Worm (Caenorhabditis elegans): ENCODE results near the gene T16G1.18.

DNA sequence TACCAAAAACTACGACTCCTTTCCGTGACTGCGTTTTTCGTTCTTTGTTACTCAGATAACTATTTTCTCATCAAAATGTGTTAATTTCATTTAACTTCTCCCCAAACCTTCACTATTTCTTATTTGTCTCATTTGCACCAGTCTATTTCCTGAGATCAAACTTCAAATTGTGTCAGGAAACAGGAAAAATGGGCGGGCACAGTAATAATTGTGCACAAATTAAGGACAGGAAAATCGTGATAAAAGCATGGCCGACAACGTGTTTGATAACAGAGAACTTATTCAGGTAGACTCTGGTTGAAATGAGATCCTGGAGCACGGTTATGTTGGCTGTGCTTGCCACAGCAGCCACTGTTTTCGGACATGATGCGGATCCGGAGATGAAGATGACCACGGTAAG lies 31.4 kb upstream of the T16G1.18 start, which contains the start of gene lipl-1:
- TF ChIP-seq pqm-1 (tag; optimal IDR thresholded peaks at IDR 0.05) (no peak), sox-4 (tag; optimal IDR thresholded peaks at IDR 0.05) (no peak), fax-1 (tag; optimal IDR thresholded peaks at IDR 0.05) (no peak), gmeb-2 (tag; optimal IDR thresholded peaks at IDR 0.05) (no peak), nhr-11 (tag; optimal IDR thresholded peaks at IDR 0.05) (no peak), sox-2 (GFP tag; IDR thresholded peaks at IDR 0.05) (no peak), ets-4 (tag; optimal IDR thresholded peaks at IDR 0.05) (no peak), lim-6 (tag; optimal IDR thresholded peaks at IDR 0.05) (no peak), rnt-1 (tag; optimal IDR thresholded peaks at IDR 0.05) (no peak), F13H6.1 (tag; optimal IDR thresholded peaks at IDR 0.05) (no peak), tbx-2 (tag; optimal IDR thresholded peaks at IDR 0.05) (no peak), fkh-6 (tag; optimal IDR thresholded peaks at IDR 0.05) (no peak), ceh-19 (GFP tag; optimal IDR thresholded peaks at IDR 0.05) (no peak)
